Fruit fly (Drosophila melanogaster) whole organism, embryonic: Measurements from ENCODE around the gene stg1.
A peak's percentile ranks its signal among the peaks of the same experiment; 100 is the strongest.

Source experiments
- Atf6 ChIP-seq: fragments of 200-800 bp; sonication (Bioruptor generic); IDR thresholded peaks from 2 replicates; pipeline ENCODE4 v1.3.6; 2022; ENCODE audit warnings: missing biosample characterization, missing genetic modification characterization
- CG12071 ChIP-seq: fragments of 200-800 bp; sonication (Bioruptor generic); optimal IDR thresholded peaks from 3 replicates; lab custom pipeline; 2018; ENCODE audit warnings: missing biosample characterization, mild to moderate bottlenecking, missing genetic modification characterization
- CG12104 ChIP-seq: fragments of 200-800 bp; sonication (Bioruptor generic); optimal IDR thresholded peaks from 3 replicates; lab custom pipeline; 2016; ENCODE audit warnings: missing biosample characterization, missing genetic modification characterization
- CG12299 ChIP-seq: fragments of 200-800 bp; sonication (Bioruptor generic); optimal IDR thresholded peaks from 2 replicates; lab custom pipeline; 2018; ENCODE audit warnings: missing biosample characterization, mild to moderate bottlenecking, missing genetic modification characterization
- CG15479 ChIP-seq: fragments of 200-800 bp; sonication (Bioruptor generic); optimal IDR thresholded peaks from 3 replicates; lab custom pipeline; 2019; ENCODE audit warnings: missing biosample characterization, mild to moderate bottlenecking, missing genetic modification characterization, moderate library complexity
- CG17328 ChIP-seq: fragments of 200-800 bp; sonication (Bioruptor generic); IDR thresholded peaks from 2 replicates; pipeline ENCODE4 v1.3.6; 2022; ENCODE audit warnings: missing biosample characterization, missing genetic modification characterization
- CG17385 ChIP-seq: fragments of 200-800 bp; sonication (Bioruptor generic); optimal IDR thresholded peaks from 3 replicates; lab custom pipeline; 2018; ENCODE audit warnings: missing biosample characterization, mild to moderate bottlenecking, missing genetic modification characterization
- CG1792 ChIP-seq: fragments of 200-800 bp; sonication (Bioruptor generic); optimal IDR thresholded peaks from 2 replicates; lab custom pipeline; 2016; ENCODE audit warnings: missing biosample characterization, missing genetic modification characterization
- CG2875 ChIP-seq: fragments of 200-800 bp; sonication (Bioruptor generic); optimal IDR thresholded peaks from 2 replicates; lab custom pipeline; 2017; ENCODE audit warnings: missing biosample characterization, mild to moderate bottlenecking, missing genetic modification characterization, missing genetic modification reagents
- CG2889 ChIP-seq: fragments of 200-800 bp; sonication (Bioruptor generic); IDR thresholded peaks from 3 replicates; pipeline ENCODE4 v1.3.6; 2022; ENCODE audit warnings: missing biosample characterization, missing genetic modification characterization
- CG3065 ChIP-seq: fragments of 200-800 bp; sonication (Bioruptor generic); optimal IDR thresholded peaks from 2 replicates; lab custom pipeline; 2016; ENCODE audit warnings: missing biosample characterization, missing genetic modification characterization
- CG4404 ChIP-seq: fragments of 200-800 bp; sonication (Bioruptor generic); IDR thresholded peaks from 2 replicates; pipeline ENCODE4 v1.3.6; 2022; ENCODE audit warnings: missing biosample characterization, missing genetic modification characterization
- CG4707 ChIP-seq: fragments of 200-800 bp; sonication (Bioruptor generic); optimal IDR thresholded peaks from 2 replicates; lab custom pipeline; 2018; ENCODE audit warnings: missing biosample characterization, mild to moderate bottlenecking, missing genetic modification characterization, moderate library complexity
- CG5245 ChIP-seq: fragments of 200-800 bp; sonication (Bioruptor generic); optimal IDR thresholded peaks from 3 replicates; lab custom pipeline; 2016; ENCODE audit warnings: missing biosample characterization, missing genetic modification characterization
- CG6654 ChIP-seq: fragments of 200-800 bp; sonication (Bioruptor generic); optimal IDR thresholded peaks from 2 replicates; lab custom pipeline; 2017; ENCODE audit warnings: missing biosample characterization, mild to moderate bottlenecking, missing genetic modification characterization
- CG6765 ChIP-seq: fragments of 200-800 bp; sonication (Bioruptor generic); optimal IDR thresholded peaks from 3 replicates; lab custom pipeline; 2017; ENCODE audit warnings: missing biosample characterization, mild to moderate bottlenecking, missing genetic modification characterization
- CG8924 ChIP-seq: fragments of 200-800 bp; optimal IDR thresholded peaks from 3 replicates; lab custom pipeline; 2019; ENCODE audit warnings: missing biosample characterization, mild to moderate bottlenecking, missing genetic modification characterization, moderate library complexity
- CG9817 ChIP-seq: fragments of 200-800 bp; sonication (Bioruptor generic); optimal IDR thresholded peaks from 2 replicates; lab custom pipeline; 2018; ENCODE audit warnings: missing biosample characterization, mild to moderate bottlenecking, missing genetic modification characterization, moderate library complexity
- D ChIP-seq, 2 experiments: fragments of 200-800 bp in 1 of 2; fragments of >200 bp in 1 of 2; sonication (Bioruptor generic) in 1 of 2; optimal IDR thresholded peaks; 2 replicates in 1 of 2; 3 replicates in 1 of 2; lab custom pipeline; 2017; ENCODE audit warnings: mild to moderate bottlenecking in 1 of 2, missing biosample characterization in 1 of 2, missing genetic modification characterization in 1 of 2, missing genetic modification reagents in 1 of 2
- D19B ChIP-seq: fragments of 200-800 bp; sonication (Bioruptor generic); optimal IDR thresholded peaks from 2 replicates; lab custom pipeline; 2017; ENCODE audit warnings: missing biosample characterization, mild to moderate bottlenecking, missing genetic modification characterization
- Dbx ChIP-seq: fragments of 200-800 bp; sonication (Bioruptor generic); IDR thresholded peaks from 3 replicates; pipeline ENCODE4 v1.3.6; 2022; ENCODE audit warnings: missing biosample characterization, missing genetic modification characterization
- Drgx ChIP-seq: fragments of 200-800 bp; sonication (Bioruptor generic); IDR thresholded peaks from 2 replicates; pipeline ENCODE4 v1.3.6; 2022; ENCODE audit warnings: missing biosample characterization, missing genetic modification characterization
- H2.0 ChIP-seq: fragments of 200-800 bp; sonication (Bioruptor generic); IDR thresholded peaks from 2 replicates; pipeline ENCODE4 v1.3.6; 2022; ENCODE audit warnings: missing biosample characterization, missing genetic modification characterization
- Hmx ChIP-seq: fragments of 200-800 bp; sonication (Bioruptor generic); optimal IDR thresholded peaks from 2 replicates; lab custom pipeline; 2016; ENCODE audit warnings: missing biosample characterization, missing genetic modification characterization
- Meics ChIP-seq: fragments of 200-800 bp; sonication (Bioruptor generic); optimal IDR thresholded peaks from 2 replicates; lab custom pipeline; 2017; ENCODE audit warnings: missing biosample characterization, mild to moderate bottlenecking, missing genetic modification characterization
- Myb ChIP-seq: fragments of 200-800 bp; sonication (Bioruptor generic); optimal IDR thresholded peaks from 2 replicates; lab custom pipeline; 2016; ENCODE audit warnings: missing biosample characterization, missing genetic modification characterization
- NK7.1 ChIP-seq: fragments of 200-800 bp; sonication (Bioruptor generic); optimal IDR thresholded peaks from 3 replicates; lab custom pipeline; 2016; ENCODE audit warnings: missing biosample characterization, missing genetic modification characterization
- Trl ChIP-seq, 3 experiments: fragments of >200 bp in 2 of 3; fragments of 200-800 bp in 1 of 3; sonication (Bioruptor generic) in 1 of 3; optimal IDR thresholded peaks; 2 replicates in 1 of 3; 3 replicates in 2 of 3; lab custom pipeline; 2016 to 2017; ENCODE audit warnings: missing biosample characterization in 1 of 3, missing genetic modification characterization in 1 of 3
- br ChIP-seq: fragments of >200 bp; optimal IDR thresholded peaks from 2 replicates; lab custom pipeline; 2017
- cas ChIP-seq: fragments of 200-800 bp; sonication (Bioruptor generic); IDR thresholded peaks from 2 replicates; pipeline ENCODE4 v1.3.6; 2022; ENCODE audit warnings: missing biosample characterization, missing genetic modification characterization
- chinmo ChIP-seq: fragments of 200-800 bp; sonication (Bioruptor generic); IDR thresholded peaks from 4 replicates; pipeline ENCODE4 v1.3.6; 2022; ENCODE audit warnings: missing biosample characterization, missing genetic modification characterization; ENCODE audit not compliant: partially characterized antibody
- chm ChIP-seq: fragments of 200-800 bp; sonication (Bioruptor generic); IDR thresholded peaks from 2 replicates; pipeline ENCODE4 v1.3.6; 2022; ENCODE audit warnings: missing biosample characterization, missing genetic modification characterization
- croc ChIP-seq: fragments of 200-800 bp; sonication (Bioruptor generic); conservative IDR thresholded peaks from 3 replicates; pipeline ENCODE4 v1.3.6; 2022; ENCODE audit warnings: missing biosample characterization, missing genetic modification characterization
- crp ChIP-seq, 2 experiments: fragments of 200-800 bp; sonication (Bioruptor generic); optimal IDR thresholded peaks; 2 replicates in 1 of 2; 3 replicates in 1 of 2; lab custom pipeline; 2017; ENCODE audit warnings: missing biosample characterization in 2 of 2, missing genetic modification characterization in 2 of 2, mild to moderate bottlenecking in 1 of 2, moderate library complexity in 1 of 2
- dmrt99B ChIP-seq: fragments of 200-800 bp; sonication (Bioruptor generic); optimal IDR thresholded peaks from 2 replicates; lab custom pipeline; 2018; ENCODE audit warnings: missing biosample characterization, mild to moderate bottlenecking, missing genetic modification characterization, moderate library complexity
- esg ChIP-seq: fragments of 200-800 bp; sonication (Bioruptor generic); conservative IDR thresholded peaks from 2 replicates; pipeline ENCODE4 v1.3.6; 2022; ENCODE audit warnings: missing biosample characterization, missing genetic modification characterization
- exex ChIP-seq: fragments of 200-800 bp; sonication (Bioruptor generic); optimal IDR thresholded peaks from 4 replicates; lab custom pipeline; 2018; ENCODE audit warnings: missing biosample characterization, mild to moderate bottlenecking, missing genetic modification characterization, moderate library complexity
- gfzf ChIP-seq: fragments of 200-800 bp; sonication (Bioruptor generic); optimal IDR thresholded peaks from 2 replicates; lab custom pipeline; 2016; ENCODE audit warnings: missing biosample characterization, mild to moderate bottlenecking, missing genetic modification characterization, moderate library complexity
- her ChIP-seq: fragments of 200-800 bp; sonication (Bioruptor generic); optimal IDR thresholded peaks from 2 replicates; lab custom pipeline; 2016; ENCODE audit warnings: missing biosample characterization, missing genetic modification characterization
- jing ChIP-seq: fragments of 200-800 bp; sonication (Bioruptor generic); optimal IDR thresholded peaks from 2 replicates; lab custom pipeline; 2018; ENCODE audit warnings: missing biosample characterization, mild to moderate bottlenecking, missing genetic modification characterization
- jumu ChIP-seq: fragments of 200-800 bp; sonication (Bioruptor generic); optimal IDR thresholded peaks from 3 replicates; lab custom pipeline; 2016; ENCODE audit warnings: missing biosample characterization, missing genetic modification characterization
- klu ChIP-seq: fragments of 200-800 bp; sonication (Bioruptor generic); IDR thresholded peaks from 2 replicates; pipeline ENCODE4 v1.3.6; 2022; ENCODE audit warnings: missing biosample characterization, missing genetic modification characterization
- pzg ChIP-seq: fragments of 200-800 bp; sonication (Bioruptor generic); optimal IDR thresholded peaks from 3 replicates; lab custom pipeline; 2018; ENCODE audit warnings: missing biosample characterization, mild to moderate bottlenecking, missing genetic modification characterization, moderate library complexity
- sens ChIP-seq: fragments of 200-800 bp; sonication (Bioruptor generic); peaks from one replicate; lab custom pipeline; 2016; ENCODE audit warnings: missing biosample characterization, missing genetic modification characterization
- so ChIP-seq: fragments of 200-800 bp; sonication (Bioruptor generic); IDR thresholded peaks from 3 replicates; pipeline ENCODE4 v1.3.6; 2022; ENCODE audit warnings: missing biosample characterization, missing genetic modification characterization
- sob ChIP-seq: fragments of 200-800 bp; sonication (Bioruptor generic); IDR thresholded peaks from 2 replicates; pipeline ENCODE4 v1.3.6; 2022; ENCODE audit warnings: missing biosample characterization, missing genetic modification characterization
- tap ChIP-seq: fragments of 200-800 bp; optimal IDR thresholded peaks from 3 replicates; lab custom pipeline; 2019; ENCODE audit warnings: missing biosample characterization, mild to moderate bottlenecking, missing genetic modification characterization, moderate library complexity
- tin ChIP-seq: fragments of 200-800 bp; sonication (Bioruptor generic); optimal IDR thresholded peaks from 3 replicates; lab custom pipeline; 2016; ENCODE audit warnings: missing biosample characterization, missing genetic modification characterization
- vvl ChIP-seq: fragments of 200-800 bp; sonication (Bioruptor generic); IDR thresholded peaks from 2 replicates; pipeline ENCODE4 v1.3.6; 2022; ENCODE audit warnings: missing biosample characterization, missing genetic modification characterization
- zf30C ChIP-seq: fragments of 200-800 bp; sonication (Bioruptor generic); optimal IDR thresholded peaks from 3 replicates; lab custom pipeline; 2018; ENCODE audit warnings: missing biosample characterization, mild to moderate bottlenecking, missing genetic modification characterization

Gene stg1

dm6 chrX:21044278-21044830 lies 49.3 kb upstream of the stg1 start (continued):
- TF ChIP-seq exex (tag; lab: Kevin White, UChicago) = peak; percentile 54
- no peak for TF ChIP-seq CG4707 (GFP tag; lab: Kevin White, UChicago)
- TF ChIP-seq CG12071 = peak; percentile 1
- TF ChIP-seq esg = no peak
- no peak for TF ChIP-seq tin (GFP tag; lab: Kevin White, UChicago)
- TF ChIP-seq Drgx (GFP tag; lab: Robert Waterston, UW) = peak; percentile 36; the same call in 1 of the 2 replicates
- no peak for TF ChIP-seq CG12104
- TF ChIP-seq Dbx (GFP tag; lab: Robert Waterston, UW) = no peak
- TF ChIP-seq br (lab: Kevin White, UChicago) = no peak
- peak; percentile 20 for TF ChIP-seq pzg (GFP tag; lab: Kevin White, UChicago)
- TF ChIP-seq CG17328 (GFP tag; lab: Robert Waterston, UW) = no peak
- peak; percentile 10 for TF ChIP-seq vvl
- peak; percentile 37 for TF ChIP-seq gfzf
- TF ChIP-seq chm (GFP tag; lab: Robert Waterston, UW) = no peak
- TF ChIP-seq croc = no peak
- no peak for TF ChIP-seq Atf6 (GFP tag; lab: Robert Waterston, UW)
- no peak for TF ChIP-seq CG3065 (GFP tag; lab: Kevin White, UChicago)
- no peak for TF ChIP-seq CG6654 (GFP tag; lab: Kevin White, UChicago)
- no peak for TF ChIP-seq CG1792 (GFP tag; lab: Kevin White, UChicago)
- 0 out of 4 replicates have a peak, but pooled peaks have one; percentile 49 for TF ChIP-seq chinmo (GFP tag; lab: Robert Waterston, UW)
- TF ChIP-seq sens (GFP tag; lab: Kevin White, UChicago) = no peak
- TF ChIP-seq jing (GFP tag; lab: Kevin White, UChicago) = no peak
- TF ChIP-seq zf30C (GFP tag; lab: Kevin White, UChicago) = peak; percentile 80
- TF ChIP-seq CG17385 (GFP tag; lab: Kevin White, UChicago) = peak; percentile 50

- TF ChIP-seq her (no peak), NK7.1 (GFP tag; lab: Kevin White, UChicago) (no peak), D19B (peak; percentile 67), H2.0 (GFP tag; lab: Robert Waterston, UW) (peak; percentile 66), CG9817 (tag; lab: Kevin White, UChicago) (peak; percentile 45), klu (GFP tag; lab: Robert Waterston, UW) (no peak), CG8924 (tag; lab: Kevin White, UChicago) (peak; percentile 67), Hmx (no peak), crp (GFP tag; optimal IDR thresholded peaks at IDR 0.05; lab: Kevin White, UChicago) (no peak), CG2889 (GFP tag; lab: Robert Waterston, UW) (0 out of 3 replicates have a peak, but pooled peaks have one; percentile 62), jumu (GFP tag; lab: Kevin White, UChicago) (no peak), CG5245 (peak; percentile 17), CG2875 (GFP tag; lab: Kevin White, UChicago) (peak; percentile 19), dmrt99B (peak; percentile 79), CG4404 (no peak), D (optimal IDR thresholded peaks at IDR 0.05; lab: Kevin White, UChicago) (no peak), D (GFP tag; optimal IDR thresholded peaks at IDR 0.05; lab: Kevin White, UChicago) (no peak), sob (GFP tag; lab: Robert Waterston, UW) (peak; percentile 65), CG15479 (GFP tag; lab: Kevin White, UChicago) (no peak), cas (GFP tag; lab: Robert Waterston, UW) (peak; percentile 50; the same call in 1 of the 2 replicates), CG6765 (GFP tag; lab: Kevin White, UChicago) (peak; percentile 41), Myb (no peak), Trl (optimal IDR thresholded peaks at IDR 0.05; lab: Kevin White, UChicago) (no peak), Trl (GFP tag; optimal IDR thresholded peaks at IDR 0.05; lab: Kevin White, UChicago) (no peak), so (GFP tag; lab: Robert Waterston, UW) (peak; percentile 66; the same call in 2 of the 3 replicates), tap (peak; percentile 14), CG12299 (no peak), Meics (peak; percentile 81)
These were observed 48.7 kb upstream of the stg1 start, which contains the start of gene Cbs for dm6 chrX:21044831-21045447. Gene Cbs (plus strand): TSS chrX:21045138.
